Fruit fly (Drosophila melanogaster): ENCODE results near the gene TotA.

DNA sequence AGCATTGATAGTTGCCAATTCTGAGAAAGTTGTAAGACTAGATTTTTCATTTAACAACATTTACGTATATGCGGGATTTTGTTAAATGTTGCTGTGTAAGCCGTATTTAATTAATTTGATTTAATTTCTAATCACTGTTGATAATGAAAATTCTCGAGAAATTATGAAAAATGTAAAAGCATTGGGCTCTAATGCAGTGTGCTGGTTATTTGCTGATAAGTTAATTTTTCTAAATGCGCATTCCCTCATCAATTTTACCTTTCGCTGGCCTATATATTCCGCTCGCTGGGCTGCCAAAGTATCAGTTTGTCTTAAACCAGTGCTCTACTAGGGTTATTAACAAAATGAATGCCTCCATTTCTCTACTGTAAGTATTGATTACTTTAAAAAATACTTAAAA is 1.9 kb downstream of the TotA start, which contains the start of gene TotC:
- TF ChIP-seq fd59A (GFP tag; optimal IDR thresholded peaks at IDR 0.05) (no peak), Eip93F (GFP tag; optimal IDR thresholded peaks at IDR 0.05) (no peak), CG6792 (GFP tag; optimal IDR thresholded peaks at IDR 0.05) (no peak), OdsH (GFP tag; optimal IDR thresholded peaks at IDR 0.05) (no peak)
